Fruit fly (Drosophila melanogaster) whole organism, embryonic: ENCODE measurements around the gene CG32487.

ENCODE experiments used
- BEAF-32 ChIP-seq: fragments of 200-800 bp; sonication (Bioruptor generic); optimal IDR thresholded peaks from 3 replicates; lab custom pipeline; 2017; ENCODE audit warnings: missing biosample characterization, missing genetic modification characterization, mild to moderate bottlenecking, moderate library complexity, missing genetic modification reagents
- CG10147 ChIP-seq: fragments of 200-800 bp; sonication (Bioruptor generic); optimal IDR thresholded peaks from 2 replicates; lab custom pipeline; 2019; ENCODE audit warnings: missing biosample characterization, mild to moderate bottlenecking, missing genetic modification characterization, moderate library complexity
- CG11093 ChIP-seq: fragments of 200-800 bp; sonication (Bioruptor generic); IDR thresholded peaks from 3 replicates; pipeline ENCODE4 v1.3.6; 2022; ENCODE audit warnings: missing biosample characterization, missing genetic modification characterization
- CG11247 ChIP-seq: fragments of 200-800 bp; sonication (Bioruptor generic); IDR thresholded peaks from 2 replicates; pipeline ENCODE4 v1.3.6; 2022; ENCODE audit warnings: missing biosample characterization, missing genetic modification characterization
- CG11398 ChIP-seq: fragments of 200-800 bp; sonication (Bioruptor generic); optimal IDR thresholded peaks from 2 replicates; lab custom pipeline; 2016; ENCODE audit warnings: missing biosample characterization, missing genetic modification characterization
- CG11456 ChIP-seq: fragments of 200-800 bp; sonication (Bioruptor generic); IDR thresholded peaks from 3 replicates; pipeline ENCODE4 v1.3.6; 2022; ENCODE audit warnings: missing biosample characterization, missing genetic modification characterization
- CG12071 ChIP-seq: fragments of 200-800 bp; sonication (Bioruptor generic); optimal IDR thresholded peaks from 3 replicates; lab custom pipeline; 2018; ENCODE audit warnings: missing biosample characterization, mild to moderate bottlenecking, missing genetic modification characterization
- CG12659 ChIP-seq: fragments of 200-800 bp; sonication (Bioruptor generic); optimal IDR thresholded peaks from 3 replicates; lab custom pipeline; 2017; ENCODE audit warnings: mild to moderate bottlenecking, missing biosample characterization, missing genetic modification reagents, missing genetic modification characterization
- CG12744 ChIP-seq: fragments of 200-800 bp; sonication (Bioruptor generic); optimal IDR thresholded peaks from 2 replicates; lab custom pipeline; 2016; ENCODE audit warnings: missing biosample characterization, missing genetic modification characterization
- CG14050 ChIP-seq: fragments of 200-800 bp; sonication (Bioruptor generic); IDR thresholded peaks from 3 replicates; pipeline ENCODE4 v1.3.6; 2022; ENCODE audit warnings: missing biosample characterization, missing genetic modification characterization
- CG15479 ChIP-seq: fragments of 200-800 bp; sonication (Bioruptor generic); optimal IDR thresholded peaks from 3 replicates; lab custom pipeline; 2019; ENCODE audit warnings: missing biosample characterization, mild to moderate bottlenecking, missing genetic modification characterization, moderate library complexity
- CG17359 ChIP-seq: fragments of 200-800 bp; sonication (Bioruptor generic); optimal IDR thresholded peaks from 3 replicates; lab custom pipeline; 2018; ENCODE audit warnings: missing biosample characterization, mild to moderate bottlenecking, missing genetic modification characterization, moderate library complexity
- CG17361 ChIP-seq: fragments of 200-800 bp; sonication (Bioruptor generic); IDR thresholded peaks from 3 replicates; pipeline ENCODE4 v1.3.6; 2022; ENCODE audit warnings: missing biosample characterization, missing genetic modification characterization
- CG17802 ChIP-seq: fragments of 200-800 bp; sonication (Bioruptor generic); optimal IDR thresholded peaks from 2 replicates; lab custom pipeline; 2018; ENCODE audit warnings: missing biosample characterization, mild to moderate bottlenecking, missing genetic modification characterization, moderate library complexity
- CG1792 ChIP-seq: fragments of 200-800 bp; sonication (Bioruptor generic); optimal IDR thresholded peaks from 2 replicates; lab custom pipeline; 2016; ENCODE audit warnings: missing biosample characterization, missing genetic modification characterization
- CG1832 ChIP-seq: fragments of 200-800 bp; sonication (Bioruptor generic); optimal IDR thresholded peaks from 2 replicates; lab custom pipeline; 2017; ENCODE audit warnings: missing biosample characterization, mild to moderate bottlenecking, missing genetic modification characterization, inconsistent platforms
- CG18764 ChIP-seq: fragments of 200-800 bp; sonication (Bioruptor generic); optimal IDR thresholded peaks from 3 replicates; lab custom pipeline; 2016; ENCODE audit warnings: missing biosample characterization, missing genetic modification characterization
- CG31441 ChIP-seq: fragments of 200-800 bp; sonication (Bioruptor generic); IDR thresholded peaks from 2 replicates; pipeline ENCODE4 v1.3.6; 2022; ENCODE audit warnings: missing biosample characterization, missing genetic modification characterization
- CG32772 ChIP-seq: fragments of 200-800 bp; sonication (Bioruptor generic); IDR thresholded peaks from 2 replicates; pipeline ENCODE4 v1.3.6; 2022; ENCODE audit warnings: missing biosample characterization, missing genetic modification characterization
- CG4404 ChIP-seq: fragments of 200-800 bp; sonication (Bioruptor generic); IDR thresholded peaks from 2 replicates; pipeline ENCODE4 v1.3.6; 2022; ENCODE audit warnings: missing biosample characterization, missing genetic modification characterization
- CG6254 ChIP-seq: fragments of 200-800 bp; sonication (Bioruptor generic); optimal IDR thresholded peaks from 3 replicates; lab custom pipeline; 2017; ENCODE audit warnings: mild to moderate bottlenecking, missing biosample characterization, missing genetic modification reagents, missing genetic modification characterization
- CG7987 ChIP-seq: fragments of 200-800 bp; sonication (Bioruptor generic); optimal IDR thresholded peaks from 2 replicates; lab custom pipeline; 2018; ENCODE audit warnings: missing biosample characterization, mild to moderate bottlenecking, missing genetic modification characterization, moderate library complexity
- CG8359 ChIP-seq: fragments of 200-800 bp; sonication (Bioruptor generic); optimal IDR thresholded peaks from 2 replicates; lab custom pipeline; 2017; ENCODE audit warnings: missing biosample characterization, mild to moderate bottlenecking, missing genetic modification characterization, borderline replicate concordance
- Dip2 ChIP-seq: fragments of 200-800 bp; sonication (Bioruptor generic); IDR thresholded peaks from 2 replicates; pipeline ENCODE4 v1.3.6; 2022; ENCODE audit warnings: missing biosample characterization, missing genetic modification characterization
- Dll ChIP-seq: fragments of 200-800 bp; sonication (Bioruptor generic); IDR thresholded peaks from 4 replicates; pipeline ENCODE4 v1.3.6; 2022; ENCODE audit warnings: missing biosample characterization, missing genetic modification characterization; ENCODE audit not compliant: partially characterized antibody
- Drgx ChIP-seq: fragments of 200-800 bp; sonication (Bioruptor generic); IDR thresholded peaks from 2 replicates; pipeline ENCODE4 v1.3.6; 2022; ENCODE audit warnings: missing biosample characterization, missing genetic modification characterization
- ERR ChIP-seq: fragments of 200-800 bp; sonication (Bioruptor generic); optimal IDR thresholded peaks from 2 replicates; lab custom pipeline; 2016; ENCODE audit warnings: missing biosample characterization, missing genetic modification characterization
- Hr39 ChIP-seq: fragments of >200 bp; optimal IDR thresholded peaks from 2 replicates; lab custom pipeline; 2017
- Jarid2 ChIP-seq: fragments of 200-800 bp; sonication (Bioruptor generic); optimal IDR thresholded peaks from 3 replicates; lab custom pipeline; 2017; ENCODE audit warnings: mild to moderate bottlenecking, missing biosample characterization, missing genetic modification reagents, missing genetic modification characterization
- MESR4 ChIP-seq: fragments of 200-800 bp; sonication (Bioruptor generic); optimal IDR thresholded peaks from 2 replicates; lab custom pipeline; 2018; ENCODE audit warnings: missing biosample characterization, mild to moderate bottlenecking, missing genetic modification characterization, moderate library complexity
- MTF-1 ChIP-seq: fragments of 200-800 bp; sonication (Bioruptor generic); optimal IDR thresholded peaks from 2 replicates; lab custom pipeline; 2018; ENCODE audit warnings: missing biosample characterization, mild to moderate bottlenecking, missing genetic modification characterization, borderline replicate concordance
- Med ChIP-seq: fragments of 200-800 bp; sonication (Bioruptor generic); peaks from one replicate; lab custom pipeline; 2016; ENCODE audit warnings: missing biosample characterization, missing genetic modification characterization, mild to moderate bottlenecking, inconsistent platforms, moderate library complexity
- Side ChIP-seq: fragments of 200-800 bp; sonication (Bioruptor generic); optimal IDR thresholded peaks from 2 replicates; lab custom pipeline; 2016; ENCODE audit warnings: missing biosample characterization, missing genetic modification characterization
- Sox100B ChIP-seq: fragments of 200-800 bp; sonication (Bioruptor generic); optimal IDR thresholded peaks from 3 replicates; lab custom pipeline; 2018; ENCODE audit warnings: missing biosample characterization, mild to moderate bottlenecking, missing genetic modification characterization
- Sry-β ChIP-seq: fragments of 200-800 bp; sonication (Bioruptor generic); optimal IDR thresholded peaks from 2 replicates; lab custom pipeline; 2018; ENCODE audit warnings: missing biosample characterization, mild to moderate bottlenecking, missing genetic modification characterization, moderate library complexity
- bcd ChIP-seq: fragments of 200-800 bp; sonication (Bioruptor generic); optimal IDR thresholded peaks from 2 replicates; lab custom pipeline; 2017; ENCODE audit warnings: missing biosample characterization, mild to moderate bottlenecking, missing genetic modification characterization
- caup ChIP-seq: fragments of 200-800 bp; sonication (Bioruptor generic); optimal IDR thresholded peaks from 3 replicates; lab custom pipeline; 2017; ENCODE audit warnings: missing biosample characterization, mild to moderate bottlenecking, missing genetic modification characterization, moderate library complexity; ENCODE audit not compliant: severe bottlenecking
- croc ChIP-seq: fragments of 200-800 bp; sonication (Bioruptor generic); conservative IDR thresholded peaks from 3 replicates; pipeline ENCODE4 v1.3.6; 2022; ENCODE audit warnings: missing biosample characterization, missing genetic modification characterization
- dati ChIP-seq: fragments of 200-800 bp; sonication (Bioruptor generic); IDR thresholded peaks from 2 replicates; pipeline ENCODE4 v1.3.6; 2022; ENCODE audit warnings: missing biosample characterization, missing genetic modification characterization
- ems ChIP-seq: fragments of 200-800 bp; sonication (Bioruptor generic); optimal IDR thresholded peaks from 3 replicates; lab custom pipeline; 2016; ENCODE audit warnings: missing biosample characterization, missing genetic modification characterization
- phol ChIP-seq: fragments of 200-800 bp; sonication (Bioruptor generic); optimal IDR thresholded peaks from 3 replicates; lab custom pipeline; 2018; ENCODE audit warnings: missing biosample characterization, mild to moderate bottlenecking, missing genetic modification characterization, moderate library complexity
- prd ChIP-seq, 3 experiments: fragments of >200 bp in 2 of 3; fragments of 200-800 bp in 1 of 3; sonication (Bioruptor generic) in 1 of 3; optimal IDR thresholded peaks in 2 of 3; IDR thresholded peaks in 1 of 3; 2 replicates in 2 of 3; 3 replicates in 1 of 3; pipeline versions ENCODE4 v1.3.6 to Lab custom; 2017 to 2022; ENCODE audit warnings: missing biosample characterization in 1 of 3, missing genetic modification characterization in 1 of 3
- sens ChIP-seq: fragments of 200-800 bp; sonication (Bioruptor generic); peaks from one replicate; lab custom pipeline; 2016; ENCODE audit warnings: missing biosample characterization, missing genetic modification characterization
- slou ChIP-seq: fragments of 200-800 bp; sonication (Bioruptor generic); optimal IDR thresholded peaks from 3 replicates; lab custom pipeline; 2016; ENCODE audit warnings: missing biosample characterization, missing genetic modification characterization
- ssp ChIP-seq: fragments of 200-800 bp; sonication (Bioruptor generic); IDR thresholded peaks from 2 replicates; pipeline ENCODE4 v1.3.6; 2022; ENCODE audit warnings: missing biosample characterization, missing genetic modification characterization
- tin ChIP-seq: fragments of 200-800 bp; sonication (Bioruptor generic); optimal IDR thresholded peaks from 3 replicates; lab custom pipeline; 2016; ENCODE audit warnings: missing biosample characterization, missing genetic modification characterization
- tup ChIP-seq: fragments of 200-800 bp; sonication (Bioruptor generic); optimal IDR thresholded peaks from 2 replicates; lab custom pipeline; 2016; ENCODE audit warnings: missing biosample characterization, mild to moderate bottlenecking, missing genetic modification characterization, moderate library complexity
- unc-4 ChIP-seq: fragments of 200-800 bp; sonication (Bioruptor generic); IDR thresholded peaks from 2 replicates; pipeline ENCODE4 v1.3.6; 2022; ENCODE audit warnings: missing biosample characterization, missing genetic modification characterization; ENCODE audit not compliant: partially characterized antibody
- wor ChIP-seq: fragments of 200-800 bp; sonication (Bioruptor generic); IDR thresholded peaks from 2 replicates; pipeline ENCODE4 v1.3.6; 2022; ENCODE audit warnings: missing biosample characterization, missing genetic modification characterization

Gene CG32487

DNA sequence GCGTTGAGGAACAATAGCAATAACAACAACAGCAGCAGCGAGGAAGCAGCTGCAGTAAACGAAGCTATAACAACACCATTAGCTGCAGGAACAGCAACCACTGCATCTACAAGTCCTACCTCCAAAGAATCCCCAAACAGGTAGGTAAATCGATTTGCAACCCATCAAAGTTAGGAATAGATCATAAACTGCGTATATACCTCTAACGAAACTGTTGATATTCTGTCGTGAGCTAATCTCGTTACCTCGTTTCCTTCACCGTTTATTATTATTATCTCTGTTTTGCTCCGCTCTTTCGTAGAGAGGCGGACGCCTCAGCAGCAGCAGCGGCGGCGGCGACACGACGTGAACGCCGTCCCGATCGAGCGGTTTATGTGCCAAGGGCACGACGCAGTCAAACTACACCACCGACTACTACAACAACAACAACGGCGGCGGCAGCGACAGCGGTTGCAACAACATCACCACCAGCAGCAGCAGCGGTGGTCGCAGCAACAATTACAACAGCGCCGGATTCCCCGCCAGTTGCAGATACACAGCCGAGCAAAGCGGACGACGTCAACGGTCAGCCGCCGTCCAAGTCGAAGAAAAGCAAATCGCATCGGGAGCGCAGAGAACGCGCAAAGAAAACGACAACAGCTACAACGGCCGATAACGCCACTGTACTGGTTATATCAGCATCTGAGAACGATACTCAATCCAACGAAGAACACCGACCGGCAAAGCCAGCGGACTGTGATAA, 20.9 kb upstream of the CG32487 start (continued):
- TF ChIP-seq Sox100B (GFP tag; lab: Kevin White, UChicago) (no peak), CG15479 (GFP tag; lab: Kevin White, UChicago) (peak; percentile 99), CG12659 (no peak), sens (GFP tag; lab: Kevin White, UChicago) (peak; percentile 84), Jarid2 (GFP tag; lab: Kevin White, UChicago) (peak; percentile 34), CG7987 (GFP tag; lab: Kevin White, UChicago) (peak; percentile 21), MTF-1 (peak; percentile 28), CG11093 (no peak), Dip2 (GFP tag; lab: Robert Waterston, UW) (no peak), CG17359 (tag; lab: Kevin White, UChicago) (no peak), CG8359 (GFP tag; lab: Kevin White, UChicago) (peak; percentile 1), ERR (GFP tag; lab: Kevin White, UChicago) (no peak), CG11247 (GFP tag; lab: Robert Waterston, UW) (no peak), CG12071 (GFP tag; lab: Kevin White, UChicago) (no peak), Med (GFP tag; lab: Kevin White, UChicago) (peak; percentile 85), CG4404 (GFP tag; lab: Robert Waterston, UW) (no peak), Sry-β (no peak), Dll (GFP tag; lab: Robert Waterston, UW) (no peak), CG14050 (GFP tag; lab: Robert Waterston, UW) (no peak), CG1792 (no peak), croc (GFP tag; lab: Robert Waterston, UW) (no peak), caup (no peak), BEAF-32 (no peak), CG18764 (GFP tag; lab: Kevin White, UChicago) (no peak), tup (GFP tag; lab: Kevin White, UChicago) (no peak), phol (tag; lab: Kevin White, UChicago) (no peak), MESR4 (GFP tag; lab: Kevin White, UChicago) (peak; percentile 10), bcd (no peak), Drgx (GFP tag; lab: Robert Waterston, UW) (peak; percentile 56), CG17802 (tag; lab: Kevin White, UChicago) (no peak), CG11398 (GFP tag; lab: Kevin White, UChicago) (no peak), Hr39 (lab: Kevin White, UChicago) (no peak), tin (no peak), CG12744 (GFP tag; lab: Kevin White, UChicago) (no peak), CG31441 (GFP tag; lab: Robert Waterston, UW) (no peak), wor (GFP tag; lab: Robert Waterston, UW) (no peak), ems (no peak), prd (optimal IDR thresholded peaks at IDR 0.05; lab: Kevin White, UChicago) (no peak), prd (GFP tag; IDR thresholded peaks at IDR 0.05; lab: Robert Waterston, UW) (0 out of 3 replicates have a peak, but pooled peaks have one; percentile 4), dati (GFP tag; lab: Robert Waterston, UW) (no peak), CG11456 (no peak), CG10147 (GFP tag; lab: Kevin White, UChicago) (no peak), CG32772 (GFP tag; lab: Robert Waterston, UW) (no peak), CG17361 (GFP tag; lab: Robert Waterston, UW) (no peak), slou (GFP tag; lab: Kevin White, UChicago) (no peak), CG1832 (no peak), Side (GFP tag; lab: Kevin White, UChicago) (no peak), CG6254 (GFP tag; lab: Kevin White, UChicago) (no peak), ssp (GFP tag; lab: Robert Waterston, UW) (no peak), unc-4 (GFP tag; lab: Robert Waterston, UW) (no peak)
